Fruit fly (Drosophila melanogaster): ENCODE measurements around the gene CG12535.
A peak's percentile ranks its signal among the peaks of the same experiment; 100 is the strongest.

The CG12535 gene

dm6 chrX:3363676-3364075 is 85.1 kb downstream of the CG12535 start (continued):
- TF ChIP-seq E2f1 (GFP tag; IDR thresholded peaks at IDR 0.05) (peak; percentile 55), CG2129 (GFP tag; IDR thresholded peaks at IDR 0.05; ENCODE audit: partially characterized antibody) (no peak), CG14014 (GFP tag; IDR thresholded peaks at IDR 0.05) (peak; percentile 80), CG16813 (GFP tag; IDR thresholded peaks at IDR 0.05; ENCODE audit: partially characterized antibody) (no peak), repo (GFP tag; optimal IDR thresholded peaks at IDR 0.05) (peak; percentile 50), CG12744 (GFP tag; optimal IDR thresholded peaks at IDR 0.05) (peak; percentile 47), Trl (optimal IDR thresholded peaks at IDR 0.05) (no peak), Trl (GFP tag; optimal IDR thresholded peaks at IDR 0.05) (peak; percentile 81), CG34422 (GFP tag; IDR thresholded peaks at IDR 0.05) (peak; percentile 67; the same call in 2 of the 3 replicates), bbx (GFP tag; IDR thresholded peaks at IDR 0.05; ENCODE audit: partially characterized antibody) (no peak), slou (GFP tag; optimal IDR thresholded peaks at IDR 0.05) (no peak), CG3407 (GFP tag; optimal IDR thresholded peaks at IDR 0.05) (no peak), Taf1 (GFP tag; IDR thresholded peaks at IDR 0.05) (peak; percentile 77), Awh (GFP tag; IDR thresholded peaks at IDR 0.05) (peak; percentile 64), twi (tag; optimal IDR thresholded peaks at IDR 0.05) (no peak), slbo (GFP tag; IDR thresholded peaks at IDR 0.05) (peak; percentile 95), CG10209 (GFP tag; optimal IDR thresholded peaks at IDR 0.05) (peak; percentile 69), prd (optimal IDR thresholded peaks at IDR 0.05) (no peak), prd (GFP tag; IDR thresholded peaks at IDR 0.05) (peak; percentile 86), CG17912 (GFP tag; optimal IDR thresholded peaks at IDR 0.05) (no peak), Dp (GFP tag; optimal IDR thresholded peaks at IDR 0.05) (no peak), eve (GFP tag; optimal IDR thresholded peaks at IDR 0.05) (no peak), Nf-YB (GFP tag; optimal IDR thresholded peaks at IDR 0.05) (no peak), cwo (GFP tag; optimal IDR thresholded peaks at IDR 0.05) (peak; percentile 76), CG14441 (GFP tag; IDR thresholded peaks at IDR 0.05) (peak; percentile 46; the same call in 1 of the 2 replicates), CG7357 (GFP tag; IDR thresholded peaks at IDR 0.05) (peak; percentile 43; the same call in 1 of the 3 replicates), Mes4 (GFP tag; optimal IDR thresholded peaks at IDR 0.05) (peak; percentile 12), vnd (GFP tag; IDR thresholded peaks at IDR 0.05; ENCODE audit: partially characterized antibody) (no peak), sim (GFP tag; IDR thresholded peaks at IDR 0.05) (peak; percentile 30; the same call in 1 of the 2 replicates), CG5245 (GFP tag; optimal IDR thresholded peaks at IDR 0.05) (peak; percentile 19), CG12391 (tag; optimal IDR thresholded peaks at IDR 0.05) (peak; percentile 45), scrt (GFP tag; optimal IDR thresholded peaks at IDR 0.05) (peak; percentile 70), CG9727 (GFP tag; optimal IDR thresholded peaks at IDR 0.05) (peak; percentile 72), Deaf1 (tag; optimal IDR thresholded peaks at IDR 0.05) (no peak), CG11093 (GFP tag; IDR thresholded peaks at IDR 0.05) (0 out of 3 replicates have a peak, but pooled peaks have one; percentile 21), CG7839 (tag; optimal IDR thresholded peaks at IDR 0.05) (peak; percentile 74), CG7987 (GFP tag; optimal IDR thresholded peaks at IDR 0.05) (peak; percentile 6), zfh1 (GFP tag; IDR thresholded peaks at IDR 0.05) (peak; percentile 53; the same call in 1 of the 3 replicates), salm (tag; optimal IDR thresholded peaks at IDR 0.05) (no peak), zen2 (GFP tag; IDR thresholded peaks at IDR 0.05; ENCODE audit: partially characterized antibody) (no peak), CG18619 (GFP tag; optimal IDR thresholded peaks at IDR 0.05) (peak; percentile 49), pfk (GFP tag; optimal IDR thresholded peaks at IDR 0.05) (no peak), mld (GFP tag; IDR thresholded peaks at IDR 0.05; ENCODE audit: partially characterized antibody) (no peak), CG17829 (tag; optimal IDR thresholded peaks at IDR 0.05) (no peak), bowl (GFP tag; IDR thresholded peaks at IDR 0.05) (no peak), CG9609 (GFP tag; optimal IDR thresholded peaks at IDR 0.05) (peak; percentile 59), Xrp1 (GFP tag; IDR thresholded peaks at IDR 0.05) (peak; percentile 72), NC2β (GFP tag; optimal IDR thresholded peaks at IDR 0.05) (peak; percentile 49), CG2116 (GFP tag; optimal IDR thresholded peaks at IDR 0.05) (peak; percentile 7), CG11247 (GFP tag; IDR thresholded peaks at IDR 0.05) (peak; percentile 84), ken (GFP tag; IDR thresholded peaks at IDR 0.05) (no peak; the same call in 2 of the 3 replicates)
